Fruit fly (Drosophila melanogaster) whole organism: ENCODE results near the gene CG7991.
A peak's percentile ranks its signal among the peaks of the same experiment; 100 is the strongest.

Source experiments
- CG8478 ChIP-seq: fragments of >200 bp; optimal IDR thresholded peaks from 2 replicates; lab custom pipeline; 2018; ENCODE audit warnings: inconsistent platforms
- Dll ChIP-seq: fragments of >200 bp; optimal IDR thresholded peaks from 2 replicates; lab custom pipeline; 2017
- EcR ChIP-seq, 2 experiments: fragments of >200 bp; optimal IDR thresholded peaks; 2 replicates each; lab custom pipeline; 2017; ENCODE audit warnings: missing biosample characterization in 2 of 2, missing genetic modification characterization in 2 of 2, missing genetic modification reagents in 2 of 2
- pan ChIP-seq: fragments of >200 bp; optimal IDR thresholded peaks from 2 replicates; lab custom pipeline; 2017
- psq ChIP-seq: fragments of >200 bp; optimal IDR thresholded peaks from 2 replicates; lab custom pipeline; 2017
- usp ChIP-seq: fragments of >200 bp; optimal IDR thresholded peaks from 2 replicates; lab custom pipeline; 2017; ENCODE audit warnings: missing biosample characterization, missing genetic modification characterization, mixed read lengths

Gene CG7991

dm6 chr3L:1672627-1673026 lies 1.9 kb upstream of the CG7991 start, which contains the start of gene CG13930:
TSS of gene CG13930 (minus strand) at chr3L:1672727.
- no peak for TF ChIP-seq psq (lab: Kevin White, UChicago)
- TF ChIP-seq EcR (GFP tag; optimal IDR thresholded peaks at IDR 0.05; lab: Kevin White, UChicago), result no peak
- TF ChIP-seq usp (GFP tag; lab: Kevin White, UChicago), result no peak
- TF ChIP-seq Dll (lab: Kevin White, UChicago), result no peak
- TF ChIP-seq pan (lab: Kevin White, UChicago), result no peak
- TF ChIP-seq CG8478, result no peak

- TF ChIP-seq Dll (lab: Kevin White, UChicago) (no peak), pan (lab: Kevin White, UChicago) (no peak), CG8478 (no peak), psq (lab: Kevin White, UChicago) (no peak), EcR (GFP tag; optimal IDR thresholded peaks at IDR 0.05; lab: Kevin White, UChicago) (no peak), usp (GFP tag; lab: Kevin White, UChicago) (no peak)
Measured at dm6 chr3L:1675242-1675641, 733 bp downstream of the CG7991 start.

- TF ChIP-seq pan (lab: Kevin White, UChicago) (no peak), Dll (lab: Kevin White, UChicago) (no peak), usp (GFP tag; lab: Kevin White, UChicago) (no peak), psq (lab: Kevin White, UChicago) (no peak), CG8478 (no peak), EcR (GFP tag; optimal IDR thresholded peaks at IDR 0.05; lab: Kevin White, UChicago) (no peak)
Measured at dm6 chr3L:1676222-1676621, 1.7 kb downstream of the CG7991 start.

- no peak for TF ChIP-seq EcR (GFP tag; optimal IDR thresholded peaks at IDR 0.05; lab: Kevin White, UChicago)
- TF ChIP-seq Dll (lab: Kevin White, UChicago), result no peak
- no peak for TF ChIP-seq pan (lab: Kevin White, UChicago)
- TF ChIP-seq usp (GFP tag; lab: Kevin White, UChicago), result no peak
- TF ChIP-seq psq (lab: Kevin White, UChicago), result no peak
- TF ChIP-seq CG8478, result no peak
Measured at dm6 chr3L:1679394-1679793, 4.9 kb downstream of the CG7991 start.

dm6 chr3L:1683091-1683490 lies 8.6 kb downstream of the CG7991 start:
- TF ChIP-seq psq (lab: Kevin White, UChicago) (no peak), Dll (lab: Kevin White, UChicago) (no peak), pan (lab: Kevin White, UChicago) (no peak), CG8478 (no peak), usp (GFP tag; lab: Kevin White, UChicago) (no peak), EcR (GFP tag; optimal IDR thresholded peaks at IDR 0.05; lab: Kevin White, UChicago) (no peak)

- TF ChIP-seq pan (lab: Kevin White, UChicago) (no peak), usp (GFP tag; lab: Kevin White, UChicago) (no peak), psq (lab: Kevin White, UChicago) (no peak), CG8478 (no peak), EcR (GFP tag; optimal IDR thresholded peaks at IDR 0.05; lab: Kevin White, UChicago) (no peak), Dll (lab: Kevin White, UChicago) (no peak)
Measured at dm6 chr3L:1688161-1688560, 13.7 kb downstream of the CG7991 start.

dm6 chr3L:1688569-1688968 lies 14.1 kb downstream of the CG7991 start:
- no peak for TF ChIP-seq Dll (lab: Kevin White, UChicago)
- TF ChIP-seq EcR (GFP tag; optimal IDR thresholded peaks at IDR 0.05; lab: Kevin White, UChicago), result no peak
- TF ChIP-seq usp (GFP tag; lab: Kevin White, UChicago), result no peak
- no peak for TF ChIP-seq psq (lab: Kevin White, UChicago)
- TF ChIP-seq pan (lab: Kevin White, UChicago), result no peak
- no peak for TF ChIP-seq CG8478

- TF ChIP-seq usp (GFP tag; lab: Kevin White, UChicago) (no peak), psq (lab: Kevin White, UChicago) (no peak), pan (lab: Kevin White, UChicago) (no peak)
Measured at dm6 chr3L:1690727-1691413, 16.4 kb downstream of the CG7991 start.

dm6 chr3L:1692122-1692786 lies 17.7 kb downstream of the CG7991 start:
- peak in 1 of 2 experiments; percentile 18 for TF ChIP-seq EcR (GFP tag; optimal IDR thresholded peaks at IDR 0.05; lab: Kevin White, UChicago)
- TF ChIP-seq pan (lab: Kevin White, UChicago), result no peak

- TF ChIP-seq CG8478, result no peak
- no peak for TF ChIP-seq psq (lab: Kevin White, UChicago)
- no peak for TF ChIP-seq Dll (lab: Kevin White, UChicago)
- TF ChIP-seq EcR (GFP tag; optimal IDR thresholded peaks at IDR 0.05; lab: Kevin White, UChicago), result no peak
- TF ChIP-seq pan (lab: Kevin White, UChicago), result no peak
- no peak for TF ChIP-seq usp (GFP tag; lab: Kevin White, UChicago)
Measured at dm6 chr3L:1692859-1693258, 18.4 kb downstream of the CG7991 start.

- no peak for TF ChIP-seq Dll (lab: Kevin White, UChicago)
- TF ChIP-seq EcR (GFP tag; optimal IDR thresholded peaks at IDR 0.05; lab: Kevin White, UChicago), result no peak
- TF ChIP-seq psq (lab: Kevin White, UChicago), result no peak
- no peak for TF ChIP-seq CG8478
- TF ChIP-seq pan (lab: Kevin White, UChicago), result no peak
- TF ChIP-seq usp (GFP tag; lab: Kevin White, UChicago), result no peak
Measured at dm6 chr3L:1694317-1694716, 19.8 kb downstream of the CG7991 start, which contains the start of gene CG12011. TSS of gene CG12011 (plus strand) at chr3L:1694617.
